Fruit fly (Drosophila melanogaster) whole organism, wandering third instar larva: ENCODE results near the gene mAChR-C.
A peak's percentile ranks its signal among the peaks of the same experiment; 100 is the strongest.

Source experiments
- Abd-B ChIP-seq: fragments of >200 bp; optimal IDR thresholded peaks from 2 replicates; lab custom pipeline; 2017; ENCODE audit warnings: missing biosample characterization, missing genetic modification characterization
- CG32264 ChIP-seq: fragments of 200-800 bp; sonication (Bioruptor generic); optimal IDR thresholded peaks from 2 replicates; lab custom pipeline; 2016; ENCODE audit warnings: missing biosample characterization, missing genetic modification characterization
- Dfd ChIP-seq: fragments of >200 bp; optimal IDR thresholded peaks from 2 replicates; lab custom pipeline; 2017; ENCODE audit warnings: missing biosample characterization, missing genetic modification characterization
- Dif ChIP-seq: fragments of 200-275, 200-300 bp; sonication (Bioruptor generic); optimal IDR thresholded peaks from 2 replicates; lab custom pipeline; 2018; ENCODE audit warnings: missing biosample characterization, missing genetic modification characterization; ENCODE audit not compliant: partially characterized antibody
- GATAd ChIP-seq: sonication (Bioruptor generic); optimal IDR thresholded peaks from 2 replicates; lab custom pipeline; 2016; ENCODE audit warnings: missing biosample characterization, missing genetic modification characterization
- HLH106 ChIP-seq: fragments of 200-800 bp; optimal IDR thresholded peaks from 3 replicates; lab custom pipeline; 2019; ENCODE audit warnings: missing biosample characterization, mild to moderate bottlenecking, missing genetic modification characterization, moderate library complexity
- Hnf4 ChIP-seq: fragments of 200-800 bp; sonication (Bioruptor generic); optimal IDR thresholded peaks from 2 replicates; lab custom pipeline; 2016; ENCODE audit warnings: missing biosample characterization, mild to moderate bottlenecking, missing genetic modification characterization
- Hr78 ChIP-seq: fragments of >200 bp; optimal IDR thresholded peaks from 2 replicates; lab custom pipeline; 2017; ENCODE audit warnings: missing biosample characterization, missing genetic modification characterization
- Hr83 ChIP-seq: fragments of 200-300 bp; sonication (Bioruptor generic); optimal IDR thresholded peaks from 2 replicates; lab custom pipeline; 2016; ENCODE audit warnings: missing biosample characterization, mild to moderate bottlenecking, missing genetic modification characterization, moderate library complexity; ENCODE audit not compliant: poor library complexity, severe bottlenecking
- Jra ChIP-seq: sonication (Bioruptor generic); optimal IDR thresholded peaks from 2 replicates; lab custom pipeline; 2016; ENCODE audit warnings: missing biosample characterization, missing genetic modification characterization
- Mio ChIP-seq: sonication (Bioruptor generic); optimal IDR thresholded peaks from 2 replicates; lab custom pipeline; 2016; ENCODE audit warnings: missing biosample characterization, missing genetic modification characterization
- Myc ChIP-seq: fragments of >200 bp; optimal IDR thresholded peaks from 2 replicates; lab custom pipeline; 2017
- OdsH ChIP-seq: fragments of 200-800 bp; sonication (Bioruptor generic); optimal IDR thresholded peaks from 2 replicates; lab custom pipeline; 2016; ENCODE audit warnings: missing biosample characterization, mild to moderate bottlenecking, missing genetic modification characterization
- Rel ChIP-seq, 2 experiments: fragments of 200-800 bp; sonication (Bioruptor generic) in 1 of 2; optimal IDR thresholded peaks; 2 replicates in 1 of 2; 3 replicates in 1 of 2; lab custom pipeline; 2016 to 2019; ENCODE audit warnings: mild to moderate bottlenecking in 2 of 2, missing biosample characterization in 2 of 2, missing genetic modification characterization in 2 of 2, moderate library complexity in 1 of 2
- Sp1 ChIP-seq: fragments of 200-800 bp; sonication (Bioruptor generic); optimal IDR thresholded peaks from 3 replicates; lab custom pipeline; 2019; ENCODE audit warnings: missing biosample characterization, mild to moderate bottlenecking, missing genetic modification characterization, moderate library complexity
- Vsx2 ChIP-seq: fragments of 200-300, 225-300 bp; sonication (Bioruptor generic); optimal IDR thresholded peaks from 2 replicates; lab custom pipeline; 2018; ENCODE audit warnings: missing biosample characterization, missing genetic modification characterization; ENCODE audit not compliant: partially characterized antibody
- brk ChIP-seq: fragments of 200-800 bp; sonication (Bioruptor generic); optimal IDR thresholded peaks from 2 replicates; lab custom pipeline; 2016; ENCODE audit warnings: missing biosample characterization, mild to moderate bottlenecking, missing genetic modification characterization
- dmrt93B ChIP-seq: fragments of 200-800 bp; sonication (Bioruptor generic); optimal IDR thresholded peaks from 2 replicates; lab custom pipeline; 2018; ENCODE audit warnings: missing biosample characterization, mild to moderate bottlenecking, missing genetic modification characterization
- dsf ChIP-seq: sonication (Bioruptor generic); optimal IDR thresholded peaks from 2 replicates; lab custom pipeline; 2016; ENCODE audit warnings: missing biosample characterization, missing genetic modification characterization, borderline replicate concordance
- ey ChIP-seq: fragments of 200-800 bp; sonication (Bioruptor generic); optimal IDR thresholded peaks from 2 replicates; lab custom pipeline; 2016; ENCODE audit warnings: missing biosample characterization, missing genetic modification characterization
- foxo ChIP-seq, 2 experiments: fragments of 200-800 bp; sonication (Bioruptor generic); optimal IDR thresholded peaks; 2 replicates in 1 of 2; 3 replicates in 1 of 2; lab custom pipeline; 2016 to 2017; ENCODE audit warnings: missing biosample characterization in 2 of 2, missing genetic modification characterization in 2 of 2
- fru ChIP-seq: fragments of 200-800 bp; sonication (Bioruptor generic); optimal IDR thresholded peaks from 3 replicates; lab custom pipeline; 2016; ENCODE audit warnings: missing biosample characterization, mild to moderate bottlenecking, missing genetic modification characterization
- h ChIP-seq: fragments of 200-800 bp; sonication (Bioruptor generic); optimal IDR thresholded peaks from 3 replicates; lab custom pipeline; 2016; ENCODE audit warnings: missing biosample characterization, mild to moderate bottlenecking, missing genetic modification characterization
- jim ChIP-seq: fragments of 175-275, 200-325 bp; sonication (Bioruptor generic); optimal IDR thresholded peaks from 2 replicates; lab custom pipeline; 2016; ENCODE audit warnings: missing biosample characterization, mild to moderate bottlenecking, missing genetic modification characterization
- pan ChIP-seq: fragments of >200 bp; optimal IDR thresholded peaks from 2 replicates; lab custom pipeline; 2017
- psq ChIP-seq: fragments of 200-800 bp; sonication (Bioruptor generic); optimal IDR thresholded peaks from 3 replicates; lab custom pipeline; 2017; ENCODE audit warnings: missing biosample characterization, mild to moderate bottlenecking, missing genetic modification characterization, moderate library complexity
- rgr ChIP-seq: fragments of 200-800 bp; sonication (Bioruptor generic); optimal IDR thresholded peaks from 3 replicates; lab custom pipeline; 2016; ENCODE audit warnings: missing biosample characterization, mild to moderate bottlenecking, missing genetic modification characterization
- sage ChIP-seq: fragments of 200-800 bp; sonication (Bioruptor generic); optimal IDR thresholded peaks from 2 replicates; lab custom pipeline; 2016; ENCODE audit warnings: missing biosample characterization, mild to moderate bottlenecking, missing genetic modification characterization
- sv ChIP-seq: fragments of 200-800 bp; sonication (Bioruptor generic); optimal IDR thresholded peaks from 3 replicates; lab custom pipeline; 2016; ENCODE audit warnings: missing biosample characterization, missing genetic modification characterization
- usp ChIP-seq: fragments of >200 bp; optimal IDR thresholded peaks from 2 replicates; lab custom pipeline; 2017; ENCODE audit warnings: missing biosample characterization, missing genetic modification characterization
- woc ChIP-seq: sonication (Bioruptor generic); optimal IDR thresholded peaks from 2 replicates; lab custom pipeline; 2016; ENCODE audit warnings: missing biosample characterization, mild to moderate bottlenecking, missing genetic modification characterization

Gene mAChR-C

DNA sequence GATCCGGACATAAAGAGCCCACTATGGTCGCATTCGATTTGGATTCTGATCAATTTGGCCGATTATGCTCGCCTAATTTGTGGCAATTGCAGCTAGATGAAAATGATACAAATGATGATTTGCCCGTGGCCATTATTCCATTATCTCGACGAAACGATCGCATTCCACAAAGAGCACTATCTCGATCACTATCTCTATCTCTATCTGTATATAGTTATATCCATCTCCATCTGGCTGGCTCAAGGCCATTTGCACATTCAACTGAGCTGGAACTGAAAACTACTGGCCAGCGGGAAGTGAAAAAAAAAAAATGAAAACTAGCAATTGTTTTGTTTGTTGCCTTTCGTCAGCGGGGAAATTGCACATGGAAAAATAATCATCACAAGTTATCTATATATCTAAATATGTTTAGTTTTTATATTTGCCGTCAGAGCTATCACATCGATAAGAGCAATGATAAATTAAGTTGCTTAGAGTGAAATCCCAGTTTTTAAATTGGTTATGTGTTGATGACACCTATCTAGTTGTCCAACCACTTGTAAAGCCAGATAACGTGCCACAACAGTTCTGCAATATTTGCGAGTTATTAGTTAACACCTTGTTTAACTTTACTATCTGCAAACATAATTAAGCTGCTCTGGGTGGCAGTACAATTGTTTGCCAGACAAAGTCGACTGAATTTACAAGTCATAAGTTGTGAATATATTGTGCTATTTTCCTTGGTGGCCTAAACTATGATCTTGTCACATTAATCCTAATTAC, 33.0 kb downstream of the mAChR-C start:
- TF ChIP-seq Jra (GFP tag; lab: Kevin White, UChicago) (no peak), Dif (GFP tag; lab: Kevin White, UChicago) (no peak), Hr78 (GFP tag; lab: Kevin White, UChicago) (no peak), HLH106 (tag; lab: Kevin White, UChicago) (no peak), rgr (GFP tag; lab: Kevin White, UChicago) (no peak), jim (GFP tag; lab: Kevin White, UChicago) (no peak), usp (GFP tag; lab: Kevin White, UChicago) (no peak), Rel (GFP tag; optimal IDR thresholded peaks at IDR 0.05; lab: Kevin White, UChicago) (no peak), Rel (tag; optimal IDR thresholded peaks at IDR 0.05; lab: Kevin White, UChicago) (no peak), h (GFP tag; lab: Kevin White, UChicago) (no peak), Myc (lab: Kevin White, UChicago) (no peak), Hnf4 (GFP tag; lab: Kevin White, UChicago) (no peak), pan (lab: Kevin White, UChicago) (no peak), psq (GFP tag; lab: Kevin White, UChicago) (no peak), GATAd (GFP tag; lab: Kevin White, UChicago) (no peak), Dfd (GFP tag; lab: Kevin White, UChicago) (no peak), OdsH (GFP tag; lab: Kevin White, UChicago) (no peak), sage (GFP tag; lab: Kevin White, UChicago) (no peak)
- TF ChIP-seq, all 38 proteins: peak for 0

dm6 chrX:6796972-6797371, 35.5 kb downstream of the mAChR-C start:
- no peak for TF ChIP-seq OdsH (GFP tag; lab: Kevin White, UChicago)
- TF ChIP-seq Dfd (GFP tag; lab: Kevin White, UChicago), result no peak
- TF ChIP-seq woc (GFP tag; lab: Kevin White, UChicago), result no peak
- TF ChIP-seq, all 38 proteins: peak for 0

- no peak for TF ChIP-seq woc (GFP tag; lab: Kevin White, UChicago)
- TF ChIP-seq OdsH (GFP tag; lab: Kevin White, UChicago), result no peak
- TF ChIP-seq sv (GFP tag; lab: Kevin White, UChicago), result no peak
- TF ChIP-seq Sp1 (GFP tag; lab: Kevin White, UChicago), result no peak
- no peak for TF ChIP-seq CG32264 (GFP tag; lab: Kevin White, UChicago)
- TF ChIP-seq psq (GFP tag; lab: Kevin White, UChicago), result no peak
- TF ChIP-seq Hr78 (GFP tag; lab: Kevin White, UChicago), result no peak
- no peak for TF ChIP-seq Vsx2 (GFP tag; lab: Kevin White, UChicago)
- no peak for TF ChIP-seq h (GFP tag; lab: Kevin White, UChicago)
- no peak for TF ChIP-seq sage (GFP tag; lab: Kevin White, UChicago)
- TF ChIP-seq fru, result no peak
- TF ChIP-seq GATAd (GFP tag; lab: Kevin White, UChicago), result no peak
- TF ChIP-seq Myc (lab: Kevin White, UChicago), result no peak
- no peak for TF ChIP-seq Abd-B
- no peak for TF ChIP-seq usp (GFP tag; lab: Kevin White, UChicago)
- TF ChIP-seq Hr83 (GFP tag; lab: Kevin White, UChicago), result no peak
- TF ChIP-seq ey, result no peak
- TF ChIP-seq Mio (GFP tag; lab: Kevin White, UChicago), result no peak
- TF ChIP-seq HLH106 (tag; lab: Kevin White, UChicago), result no peak
- TF ChIP-seq brk (GFP tag; lab: Kevin White, UChicago), result no peak
Measured at dm6 chrX:6795987-6796691, 36.3 kb downstream of the mAChR-C start.

dm6 chrX:6794826-6795225, 37.7 kb downstream of the mAChR-C start:
- TF ChIP-seq HLH106 (tag; lab: Kevin White, UChicago), result peak; percentile 46
- TF ChIP-seq Mio (GFP tag; lab: Kevin White, UChicago), result no peak
- peak; percentile 13 for TF ChIP-seq dmrt93B
- TF ChIP-seq OdsH (GFP tag; lab: Kevin White, UChicago), result no peak
- TF ChIP-seq foxo (GFP tag; optimal IDR thresholded peaks at IDR 0.05; lab: Kevin White, UChicago), result peak in 1 of 2 experiments; percentile 27
- no peak for TF ChIP-seq GATAd (GFP tag; lab: Kevin White, UChicago)
- TF ChIP-seq dsf (GFP tag; lab: Kevin White, UChicago), result no peak
- TF ChIP-seq, all 38 proteins: peak for 3
